Worm (Caenorhabditis elegans) whole organism, early embryonic: Measurements from ENCODE around the gene R102.8.

ENCODE experiments used
- B0310.2 ChIP-seq: sonication (generic microtip); optimal IDR thresholded peaks from 2 replicates; lab custom pipeline; 2016; ENCODE audit warnings: mild to moderate bottlenecking, missing genetic modification characterization, missing compliant biosample characterization
- F13C5.2 ChIP-seq: sonication (generic microtip); optimal IDR thresholded peaks from 2 replicates; lab custom pipeline; 2017; ENCODE audit warnings: mild to moderate bottlenecking, missing genetic modification characterization, inconsistent platforms, missing compliant biosample characterization
- aly-1 ChIP-seq: sonication (generic microtip); optimal IDR thresholded peaks from 2 replicates; lab custom pipeline; 2016; ENCODE audit warnings: missing genetic modification characterization, missing compliant biosample characterization
- ama-1 ChIP-seq: fragments of 150-350 bp; optimal IDR thresholded peaks from 2 replicates; lab custom pipeline; 2014
- hmg-4 ChIP-seq: fragments of 200-800 bp; sonication (Bioruptor generic); optimal IDR thresholded peaks from 2 replicates; lab custom pipeline; 2018; ENCODE audit warnings: mild to moderate bottlenecking, missing genetic modification characterization, missing compliant biosample characterization
- hnd-1 ChIP-seq: sonication (generic microtip); optimal IDR thresholded peaks from 2 replicates; lab custom pipeline; 2016; ENCODE audit warnings: missing genetic modification characterization, missing compliant biosample characterization
- pes-1 ChIP-seq: fragments of 200-800 bp; sonication (Bioruptor generic); IDR thresholded peaks from 2 replicates; pipeline ENCODE4 v1.3.6; 2022; ENCODE audit warnings: missing genetic modification reagents, missing genetic modification characterization, missing compliant biosample characterization
- scrt-1 ChIP-seq: fragments of 200-800 bp; sonication (Bioruptor generic); IDR thresholded peaks from 2 replicates; pipeline ENCODE4 v1.3.6; 2022; ENCODE audit warnings: missing genetic modification characterization, missing compliant biosample characterization
- tbx-37 ChIP-seq: fragments of 200-800 bp; sonication (Bioruptor generic); conservative IDR thresholded peaks from 2 replicates; pipeline ENCODE4 v1.3.6; 2022; ENCODE audit warnings: missing genetic modification reagents, missing genetic modification characterization, missing compliant biosample characterization
- tra-4 ChIP-seq: sonication (generic microtip); optimal IDR thresholded peaks from 2 replicates; lab custom pipeline; 2017; ENCODE audit warnings: missing genetic modification characterization, missing compliant biosample characterization

DNA sequence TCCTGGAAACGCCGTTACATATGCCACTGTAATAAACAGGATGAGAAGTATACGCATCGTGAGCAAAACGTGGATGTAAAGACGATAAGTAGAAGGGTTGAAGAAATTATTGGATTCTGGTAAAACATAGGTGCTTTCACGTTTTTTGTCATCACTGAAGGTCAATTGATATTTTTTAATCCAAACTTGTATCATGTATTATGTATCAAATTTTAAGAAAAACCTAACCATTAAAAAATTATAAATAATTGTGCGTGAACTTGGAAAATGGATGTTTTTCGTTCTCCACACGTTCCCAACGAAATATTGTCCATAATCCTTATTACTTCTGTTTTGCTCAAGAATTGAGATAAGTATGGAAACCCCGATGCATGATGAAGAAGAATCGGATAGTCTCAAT lies at the start of gene R102.8:
- no peak for TF ChIP-seq tra-4 (tag; lab: Kevin White, UChicago)
- TF ChIP-seq tbx-37 (GFP tag; lab: Robert Waterston, UW) = no peak
- no peak for TF ChIP-seq B0310.2 (tag; lab: Kevin White, UChicago)
- no peak for TF ChIP-seq ama-1
- TF ChIP-seq F13C5.2 (tag; lab: Kevin White, UChicago) = no peak
- no peak for TF ChIP-seq hnd-1 (tag; lab: Kevin White, UChicago)
- TF ChIP-seq scrt-1 (GFP tag; lab: Robert Waterston, UW) = no peak
- no peak for TF ChIP-seq hmg-4 (GFP tag; lab: Kevin White, UChicago)
- no peak for TF ChIP-seq aly-1
- no peak for TF ChIP-seq pes-1
